Fruit fly (Drosophila melanogaster): Measurements from ENCODE around the gene CG11069.
A peak's percentile ranks its signal among the peaks of the same experiment; 100 is the strongest.

The CG11069 gene

dm6 chr3R:24938049-24938448 is 43.5 kb downstream of the CG11069 start, which contains the start of gene Osbp (continued):
- no peak for TF ChIP-seq CG10431 (GFP tag; optimal IDR thresholded peaks at IDR 0.05)
- 0 out of 3 replicates have a peak, but pooled peaks have one; percentile 5 for TF ChIP-seq gce (GFP tag; IDR thresholded peaks at IDR 0.05)
- no peak for TF ChIP-seq dm (GFP tag; optimal IDR thresholded peaks at IDR 0.05)
- TF ChIP-seq ssp (GFP tag; IDR thresholded peaks at IDR 0.05): no peak
- TF ChIP-seq CG17359 (tag; optimal IDR thresholded peaks at IDR 0.05): no peak
- TF ChIP-seq CG11723 (GFP tag; optimal IDR thresholded peaks at IDR 0.05): no peak
- no peak for TF ChIP-seq CG11504 (tag; optimal IDR thresholded peaks at IDR 0.05)
- TF ChIP-seq CG14710 (tag; optimal IDR thresholded peaks at IDR 0.05): peak; percentile 40
- TF ChIP-seq fu2 (GFP tag; optimal IDR thresholded peaks at IDR 0.05): no peak
- no peak for TF ChIP-seq ab (GFP tag; optimal IDR thresholded peaks at IDR 0.05)
- no peak for TF ChIP-seq Lpt (GFP tag; optimal IDR thresholded peaks at IDR 0.05)
- TF ChIP-seq sd (tag; optimal IDR thresholded peaks at IDR 0.05): no peak
- TF ChIP-seq caup (GFP tag; optimal IDR thresholded peaks at IDR 0.05; ENCODE audit: severe bottlenecking): no peak
- TF ChIP-seq CG11093 (GFP tag; IDR thresholded peaks at IDR 0.05): no peak
- no peak for TF ChIP-seq ken (GFP tag; IDR thresholded peaks at IDR 0.05)
- peak; percentile 62; the same call in 1 of the 3 replicates for TF ChIP-seq CG34422 (GFP tag; IDR thresholded peaks at IDR 0.05)
- no peak for TF ChIP-seq CG17385 (GFP tag; optimal IDR thresholded peaks at IDR 0.05)
- no peak for TF ChIP-seq CG18476 (GFP tag; optimal IDR thresholded peaks at IDR 0.05)
- TF ChIP-seq chinmo (GFP tag; IDR thresholded peaks at IDR 0.05; ENCODE audit: partially characterized antibody): peak; percentile 68; the same call in 1 of the 4 replicates
- no peak for TF ChIP-seq sens (GFP tag)
- TF ChIP-seq CG34224 (GFP tag; IDR thresholded peaks at IDR 0.05; ENCODE audit: partially characterized antibody): peak; percentile 64
- TF ChIP-seq CG9817 (tag; optimal IDR thresholded peaks at IDR 0.05): no peak
- TF ChIP-seq Side (GFP tag; optimal IDR thresholded peaks at IDR 0.05): no peak
- TF ChIP-seq CG4707 (GFP tag; optimal IDR thresholded peaks at IDR 0.05): no peak
- TF ChIP-seq wdn (GFP tag; IDR thresholded peaks at IDR 0.05): no peak
- TF ChIP-seq gsb (GFP tag; IDR thresholded peaks at IDR 0.05): no peak
- TF ChIP-seq CG6254 (GFP tag; optimal IDR thresholded peaks at IDR 0.05): no peak
- TF ChIP-seq CG14441 (GFP tag; IDR thresholded peaks at IDR 0.05): no peak
- TF ChIP-seq MBD-R2 (GFP tag; IDR thresholded peaks at IDR 0.05): peak; percentile 81
- TF ChIP-seq Fer2 (tag; optimal IDR thresholded peaks at IDR 0.05): no peak
- TF ChIP-seq bigmax (GFP tag; optimal IDR thresholded peaks at IDR 0.05): no peak
- no peak for TF ChIP-seq Ets65A (GFP tag)
- TF ChIP-seq CG6791 (GFP tag; IDR thresholded peaks at IDR 0.05; ENCODE audit: partially characterized antibody): peak; percentile 75
- TF ChIP-seq CG10979 (tag; optimal IDR thresholded peaks at IDR 0.05): no peak
- no peak for TF ChIP-seq danr (GFP tag; IDR thresholded peaks at IDR 0.05)
- no peak for TF ChIP-seq CG2199 (GFP tag; IDR thresholded peaks at IDR 0.05)
- TF ChIP-seq bsh (GFP tag; optimal IDR thresholded peaks at IDR 0.05): no peak
- no peak for TF ChIP-seq HLH54F (GFP tag; optimal IDR thresholded peaks at IDR 0.05)
- TF ChIP-seq Camta (GFP tag; optimal IDR thresholded peaks at IDR 0.05): no peak
- TF ChIP-seq amos (GFP tag; IDR thresholded peaks at IDR 0.05; ENCODE audit: partially characterized antibody): peak; percentile 70
- no peak for TF ChIP-seq CG4820 (GFP tag; optimal IDR thresholded peaks at IDR 0.05)
- TF ChIP-seq CG9932 (GFP tag; IDR thresholded peaks at IDR 0.05): no peak
- TF ChIP-seq Ptx1 (GFP tag; IDR thresholded peaks at IDR 0.05): no peak
- no peak for TF ChIP-seq CG1602 (GFP tag; optimal IDR thresholded peaks at IDR 0.05)
- no peak for TF ChIP-seq gro (GFP tag; optimal IDR thresholded peaks at IDR 0.05)
- TF ChIP-seq crp (GFP tag; optimal IDR thresholded peaks at IDR 0.05): peak in 1 of 2 experiments; percentile 33
- no peak for TF ChIP-seq CG7372 (GFP tag; IDR thresholded peaks at IDR 0.05)
- TF ChIP-seq CG17829 (tag; optimal IDR thresholded peaks at IDR 0.05): peak; percentile 36
- no peak for TF ChIP-seq seq (GFP tag; IDR thresholded peaks at IDR 0.05)
- no peak for TF ChIP-seq so (GFP tag; IDR thresholded peaks at IDR 0.05)
- no peak for TF ChIP-seq kni (GFP tag; optimal IDR thresholded peaks at IDR 0.05)
- peak; percentile 50 for TF ChIP-seq nom (GFP tag; optimal IDR thresholded peaks at IDR 0.05)
